Fruit fly (Drosophila melanogaster): ENCODE results near the gene CG34279.

Gene CG34279

DNA sequence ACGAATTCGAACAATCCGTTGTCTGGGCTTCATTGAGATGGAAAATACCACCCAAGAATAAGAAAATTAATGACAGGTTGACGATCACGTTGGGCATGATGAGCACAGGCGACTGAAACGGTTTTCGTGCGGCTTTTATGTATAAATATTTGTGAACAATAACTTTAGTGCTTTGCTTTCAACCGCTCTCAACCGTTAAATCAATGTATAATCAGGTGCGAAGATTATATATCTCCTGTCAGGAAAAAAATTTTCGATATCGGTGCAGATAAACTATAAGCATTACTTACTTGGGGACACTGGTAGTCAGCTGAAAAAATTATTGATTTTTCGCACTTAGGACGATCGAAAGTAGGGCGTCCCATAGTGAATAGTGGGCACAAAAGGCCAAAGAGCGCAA, 1.9 kb upstream of the CG34279 start, which contains the start of gene CG42823:
TSS of gene CG42823 (minus strand) at position 101 of the 400 bp plus-strand sequence.
- TF ChIP-seq Eip93F (GFP tag; optimal IDR thresholded peaks at IDR 0.05) (no peak), Ets96B (tag; optimal IDR thresholded peaks at IDR 0.05) (no peak), CG31627 (GFP tag; optimal IDR thresholded peaks at IDR 0.05) (no peak), OdsH (GFP tag; optimal IDR thresholded peaks at IDR 0.05) (no peak), CG8632 (GFP tag; optimal IDR thresholded peaks at IDR 0.05) (no peak), CG7368 (GFP tag; optimal IDR thresholded peaks at IDR 0.05) (no peak), CG8319 (GFP tag; optimal IDR thresholded peaks at IDR 0.05) (no peak)

DNA sequence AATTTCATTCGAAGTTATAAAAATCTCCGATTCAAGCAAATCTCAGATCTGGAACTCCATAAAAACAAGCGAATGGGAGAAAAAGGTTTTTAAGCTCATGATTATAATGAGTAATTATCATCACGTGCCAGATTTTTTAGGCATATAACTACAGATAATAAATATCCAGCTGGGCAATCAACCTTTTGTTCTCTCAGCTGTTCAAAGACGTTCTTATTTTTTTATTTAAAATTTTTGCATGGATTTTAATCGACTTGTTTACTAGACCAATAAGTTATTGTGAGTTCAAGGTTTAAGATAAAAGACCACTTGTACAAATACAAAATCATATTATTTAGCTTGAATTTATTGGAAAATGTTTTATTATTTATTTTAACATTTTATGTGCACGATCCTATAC, 1.1 kb upstream of the CG34279 start:
- TF ChIP-seq Eip78C (GFP tag) (no peak), vri (GFP tag; optimal IDR thresholded peaks at IDR 0.05) (peak; percentile 47), fkh (GFP tag; optimal IDR thresholded peaks at IDR 0.05) (peak; percentile 29)

DNA sequence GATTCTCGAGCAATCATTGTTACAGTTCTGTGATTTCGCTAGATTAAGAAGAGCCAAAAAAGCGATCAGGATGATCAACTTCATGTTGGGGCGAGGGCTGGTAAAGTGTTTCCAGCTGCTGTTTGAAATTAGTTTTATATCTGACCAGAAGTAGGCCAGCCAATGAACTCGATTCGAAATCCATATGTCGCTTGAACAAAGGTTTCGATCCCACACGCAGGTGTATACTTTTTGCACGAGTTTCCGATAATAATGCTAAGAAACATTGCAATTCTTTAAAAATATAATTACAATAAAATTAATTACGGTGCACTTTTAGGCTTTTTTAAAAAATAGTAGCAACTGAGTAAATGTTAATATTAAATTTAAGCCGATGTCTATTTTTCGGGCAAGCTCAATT, 530 bp upstream of the CG34279 start, which contains the start of gene CG34280:
TSS of gene CG34280 (minus strand) at position 101 of the 400 bp plus-strand sequence.
- TF ChIP-seq fd59A (GFP tag; optimal IDR thresholded peaks at IDR 0.05) (no peak), Sox14 (GFP tag; optimal IDR thresholded peaks at IDR 0.05) (peak; percentile 48)

DNA sequence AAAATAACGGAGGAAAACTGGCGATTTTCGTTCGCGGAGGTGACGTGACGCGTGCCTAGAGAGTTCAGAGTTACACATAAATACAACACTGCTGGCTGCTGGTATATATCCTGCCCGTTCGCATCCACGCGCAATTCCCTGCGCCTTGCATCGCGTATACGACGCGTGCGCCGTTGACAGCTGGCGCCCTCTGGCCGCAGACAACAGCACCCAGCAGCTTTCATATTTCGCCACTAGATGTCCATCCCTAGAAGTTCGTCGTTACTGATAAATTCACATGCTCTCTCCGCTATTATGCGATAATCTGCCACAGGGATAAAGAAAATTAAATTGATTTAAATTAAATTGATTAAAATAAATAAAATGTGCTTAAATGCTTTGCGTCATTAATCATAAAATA, 654 bp downstream of the CG34279 start, which contains the start of gene Sur-8:
TSS of gene Sur-8 (minus strand) at position 82 of the 400 bp plus-strand sequence.
- TF ChIP-seq Eip78C (GFP tag) (peak; percentile 76), dac (GFP tag; optimal IDR thresholded peaks at IDR 0.05) (peak; percentile 27), Sox102F (GFP tag; optimal IDR thresholded peaks at IDR 0.05) (peak; percentile 1), svp (GFP tag) (peak; percentile 68), fd59A (GFP tag; optimal IDR thresholded peaks at IDR 0.05) (no peak), CG10669 (GFP tag; optimal IDR thresholded peaks at IDR 0.05) (no peak), ss (GFP tag; optimal IDR thresholded peaks at IDR 0.05) (no peak), Ets21C (GFP tag; optimal IDR thresholded peaks at IDR 0.05) (peak; percentile 4), vri (GFP tag; optimal IDR thresholded peaks at IDR 0.05) (peak; percentile 35), topi (GFP tag; optimal IDR thresholded peaks at IDR 0.05) (peak; percentile 32), CG8319 (GFP tag; optimal IDR thresholded peaks at IDR 0.05) (peak; percentile 38), Met (GFP tag; optimal IDR thresholded peaks at IDR 0.05) (peak; percentile 54), net (GFP tag; optimal IDR thresholded peaks at IDR 0.05) (peak; percentile 49), lz (GFP tag; optimal IDR thresholded peaks at IDR 0.05) (peak; percentile 55), CG34406 (GFP tag; optimal IDR thresholded peaks at IDR 0.05) (peak; percentile 6), Smox (GFP tag; optimal IDR thresholded peaks at IDR 0.05) (peak; percentile 30), fkh (GFP tag; optimal IDR thresholded peaks at IDR 0.05) (peak; percentile 1), CG9139 (GFP tag; optimal IDR thresholded peaks at IDR 0.05) (peak; percentile 9), fd85E (GFP tag; optimal IDR thresholded peaks at IDR 0.05) (no peak), CG8119 (GFP tag; IDR thresholded peaks at IDR 0.05) (no peak), CG16779 (tag; optimal IDR thresholded peaks at IDR 0.05) (no peak), CG11762 (GFP tag; optimal IDR thresholded peaks at IDR 0.05; ENCODE audit: insufficient read depth) (peak; percentile 15), CG7368 (GFP tag; optimal IDR thresholded peaks at IDR 0.05) (peak; percentile 8), CG10631 (GFP tag; optimal IDR thresholded peaks at IDR 0.05) (peak; percentile 7), Eip75B (GFP tag; optimal IDR thresholded peaks at IDR 0.05) (peak; percentile 30), Blimp-1 (GFP tag; optimal IDR thresholded peaks at IDR 0.05) (no peak), CG3919 (GFP tag; optimal IDR thresholded peaks at IDR 0.05) (peak; percentile 69), CG31627 (GFP tag; optimal IDR thresholded peaks at IDR 0.05) (peak; percentile 58), CG6792 (GFP tag; optimal IDR thresholded peaks at IDR 0.05) (peak; percentile 23), CG4318 (GFP tag; optimal IDR thresholded peaks at IDR 0.05) (no peak), CG32006 (GFP tag; optimal IDR thresholded peaks at IDR 0.05) (peak; percentile 26), OdsH (GFP tag; optimal IDR thresholded peaks at IDR 0.05) (peak; percentile 51), cyc (GFP tag; optimal IDR thresholded peaks at IDR 0.05) (peak; percentile 63), Eip93F (GFP tag; optimal IDR thresholded peaks at IDR 0.05) (no peak), Hr4 (GFP tag; optimal IDR thresholded peaks at IDR 0.05) (peak; percentile 31), CG8632 (GFP tag; optimal IDR thresholded peaks at IDR 0.05) (no peak), acj6 (GFP tag; optimal IDR thresholded peaks at IDR 0.05) (peak; percentile 33), Hr39 (GFP tag; optimal IDR thresholded peaks at IDR 0.05) (peak; percentile 64), Gug (GFP tag; IDR thresholded peaks at IDR 0.05) (no peak), esn (GFP tag; optimal IDR thresholded peaks at IDR 0.05) (peak; percentile 62), pdm3 (GFP tag; optimal IDR thresholded peaks at IDR 0.05) (peak; percentile 65), Sox14 (GFP tag; optimal IDR thresholded peaks at IDR 0.05) (peak; percentile 52), CG11294 (GFP tag; IDR thresholded peaks at IDR 0.05) (no peak)
